Fruit fly (Drosophila melanogaster) whole organism, embryonic: Measurements from ENCODE around the gene Rab3GAP1.

Experiments used
- CG10209 ChIP-seq: fragments of 200-800 bp; sonication (Bioruptor generic); optimal IDR thresholded peaks from 3 replicates; lab custom pipeline; 2017; ENCODE audit warnings: missing biosample characterization, mild to moderate bottlenecking, missing genetic modification characterization, missing genetic modification reagents
- CG10959 ChIP-seq: fragments of 200-800 bp; sonication (Bioruptor generic); IDR thresholded peaks from 2 replicates; pipeline ENCODE4 v1.3.6; 2022; ENCODE audit warnings: missing biosample characterization, missing genetic modification characterization
- CG11696 ChIP-seq: fragments of 200-800 bp; sonication (Bioruptor generic); IDR thresholded peaks from 2 replicates; pipeline ENCODE4 v1.3.6; 2022; ENCODE audit warnings: missing biosample characterization, missing genetic modification characterization
- CG12071 ChIP-seq: fragments of 200-800 bp; sonication (Bioruptor generic); optimal IDR thresholded peaks from 3 replicates; lab custom pipeline; 2018; ENCODE audit warnings: missing biosample characterization, mild to moderate bottlenecking, missing genetic modification characterization
- CG12299 ChIP-seq: fragments of 200-800 bp; sonication (Bioruptor generic); optimal IDR thresholded peaks from 2 replicates; lab custom pipeline; 2018; ENCODE audit warnings: missing biosample characterization, mild to moderate bottlenecking, missing genetic modification characterization
- CG1233 ChIP-seq: fragments of 200-800 bp; sonication (Bioruptor generic); optimal IDR thresholded peaks from 4 replicates; lab custom pipeline; 2018; ENCODE audit warnings: missing biosample characterization, mild to moderate bottlenecking, missing genetic modification characterization
- CG12391 ChIP-seq: fragments of 200-800 bp; sonication (Bioruptor generic); optimal IDR thresholded peaks from 3 replicates; lab custom pipeline; 2018; ENCODE audit warnings: missing biosample characterization, mild to moderate bottlenecking, missing genetic modification characterization, moderate library complexity
- CG12769 ChIP-seq: fragments of 200-800 bp; sonication (Bioruptor generic); optimal IDR thresholded peaks from 2 replicates; lab custom pipeline; 2019; ENCODE audit warnings: missing biosample characterization, mild to moderate bottlenecking, missing genetic modification characterization, moderate library complexity
- CG13624 ChIP-seq: fragments of 200-800 bp; sonication (Bioruptor generic); optimal IDR thresholded peaks from 2 replicates; lab custom pipeline; 2016; ENCODE audit warnings: missing biosample characterization, missing genetic modification characterization
- CG14965 ChIP-seq: fragments of 200-800 bp; sonication (Bioruptor generic); optimal IDR thresholded peaks from 2 replicates; lab custom pipeline; 2016; ENCODE audit warnings: missing biosample characterization, missing genetic modification characterization, borderline replicate concordance
- CG1602 ChIP-seq: fragments of 200-800 bp; sonication (Bioruptor generic); optimal IDR thresholded peaks from 3 replicates; lab custom pipeline; 2016; ENCODE audit warnings: missing biosample characterization, missing genetic modification characterization
- CG17385 ChIP-seq: fragments of 200-800 bp; sonication (Bioruptor generic); optimal IDR thresholded peaks from 3 replicates; lab custom pipeline; 2018; ENCODE audit warnings: missing biosample characterization, mild to moderate bottlenecking, missing genetic modification characterization
- CG17802 ChIP-seq: fragments of 200-800 bp; sonication (Bioruptor generic); optimal IDR thresholded peaks from 2 replicates; lab custom pipeline; 2018; ENCODE audit warnings: missing biosample characterization, mild to moderate bottlenecking, missing genetic modification characterization, moderate library complexity
- CG1792 ChIP-seq: fragments of 200-800 bp; sonication (Bioruptor generic); optimal IDR thresholded peaks from 2 replicates; lab custom pipeline; 2016; ENCODE audit warnings: missing biosample characterization, missing genetic modification characterization
- CG18619 ChIP-seq: fragments of 200-800 bp; sonication (Bioruptor generic); optimal IDR thresholded peaks from 3 replicates; lab custom pipeline; 2017; ENCODE audit warnings: missing biosample characterization, mild to moderate bottlenecking, missing genetic modification characterization
- CG2875 ChIP-seq: fragments of 200-800 bp; sonication (Bioruptor generic); optimal IDR thresholded peaks from 2 replicates; lab custom pipeline; 2017; ENCODE audit warnings: missing biosample characterization, mild to moderate bottlenecking, missing genetic modification characterization, missing genetic modification reagents
- CG34376 ChIP-seq: fragments of 200-800 bp; sonication (Bioruptor generic); optimal IDR thresholded peaks from 2 replicates; lab custom pipeline; 2018; ENCODE audit warnings: missing biosample characterization, mild to moderate bottlenecking, missing genetic modification characterization
- CG4360 ChIP-seq: fragments of 200-800 bp; sonication (Bioruptor generic); IDR thresholded peaks from 2 replicates; pipeline ENCODE4 v1.3.6; 2022; ENCODE audit warnings: missing biosample characterization, missing genetic modification characterization
- CG4707 ChIP-seq: fragments of 200-800 bp; sonication (Bioruptor generic); optimal IDR thresholded peaks from 2 replicates; lab custom pipeline; 2018; ENCODE audit warnings: missing biosample characterization, mild to moderate bottlenecking, missing genetic modification characterization, moderate library complexity
- CG6765 ChIP-seq: fragments of 200-800 bp; sonication (Bioruptor generic); optimal IDR thresholded peaks from 3 replicates; lab custom pipeline; 2017; ENCODE audit warnings: missing biosample characterization, mild to moderate bottlenecking, missing genetic modification characterization
- CG7839 ChIP-seq: fragments of 200-800 bp; sonication (Bioruptor generic); optimal IDR thresholded peaks from 3 replicates; lab custom pipeline; 2018; ENCODE audit warnings: missing biosample characterization, mild to moderate bottlenecking, missing genetic modification characterization, moderate library complexity
- CG8765 ChIP-seq: fragments of 200-800 bp; sonication (Bioruptor generic); IDR thresholded peaks from 2 replicates; pipeline ENCODE4 v1.3.6; 2022; ENCODE audit warnings: missing biosample characterization, missing genetic modification characterization
- Camta ChIP-seq: fragments of 200-800 bp; sonication (Bioruptor generic); optimal IDR thresholded peaks from 2 replicates; lab custom pipeline; 2016; ENCODE audit warnings: missing biosample characterization, missing genetic modification characterization
- D19B ChIP-seq: fragments of 200-800 bp; sonication (Bioruptor generic); optimal IDR thresholded peaks from 2 replicates; lab custom pipeline; 2017; ENCODE audit warnings: missing biosample characterization, mild to moderate bottlenecking, missing genetic modification characterization
- Dip3 ChIP-seq: fragments of 200-800 bp; sonication (Bioruptor generic); optimal IDR thresholded peaks from 3 replicates; lab custom pipeline; 2016; ENCODE audit warnings: missing biosample characterization, missing genetic modification characterization
- E2f2 ChIP-seq: fragments of 200-800 bp; sonication (Bioruptor generic); IDR thresholded peaks from 2 replicates; pipeline ENCODE4 v1.3.6; 2022; ENCODE audit warnings: missing biosample characterization, missing genetic modification characterization
- Gug ChIP-seq: fragments of 200-800 bp; sonication (Bioruptor generic); IDR thresholded peaks from 4 replicates; pipeline ENCODE4 v1.3.6; 2022; ENCODE audit warnings: missing biosample characterization, missing genetic modification characterization
- H2.0 ChIP-seq: fragments of 200-800 bp; sonication (Bioruptor generic); IDR thresholded peaks from 2 replicates; pipeline ENCODE4 v1.3.6; 2022; ENCODE audit warnings: missing biosample characterization, missing genetic modification characterization
- Hey ChIP-seq: fragments of 200-800 bp; sonication (Bioruptor generic); optimal IDR thresholded peaks from 3 replicates; lab custom pipeline; 2018; ENCODE audit warnings: missing biosample characterization, mild to moderate bottlenecking, missing genetic modification characterization
- HmgZ ChIP-seq: fragments of 200-800 bp; sonication (Bioruptor generic); optimal IDR thresholded peaks from 2 replicates; lab custom pipeline; 2018; ENCODE audit warnings: missing biosample characterization, mild to moderate bottlenecking, missing genetic modification characterization
- Hr3 ChIP-seq: fragments of 200-800 bp; sonication (Bioruptor generic); optimal IDR thresholded peaks from 3 replicates; lab custom pipeline; 2016; ENCODE audit warnings: missing biosample characterization, missing genetic modification characterization
- Myb ChIP-seq: fragments of 200-800 bp; sonication (Bioruptor generic); optimal IDR thresholded peaks from 2 replicates; lab custom pipeline; 2016; ENCODE audit warnings: missing biosample characterization, missing genetic modification characterization
- Nf-YA ChIP-seq: fragments of 200-800 bp; sonication (Bioruptor generic); IDR thresholded peaks from 2 replicates; pipeline ENCODE4 v1.3.6; 2022; ENCODE audit warnings: missing biosample characterization, missing genetic modification characterization
- Nf-YC ChIP-seq: fragments of 200-800 bp; optimal IDR thresholded peaks from 3 replicates; lab custom pipeline; 2019; ENCODE audit warnings: missing biosample characterization, mild to moderate bottlenecking, missing genetic modification characterization, moderate library complexity
- Ravus ChIP-seq: fragments of 200-800 bp; sonication (Bioruptor generic); IDR thresholded peaks from 2 replicates; pipeline ENCODE4 v1.3.6; 2022; ENCODE audit warnings: missing biosample characterization, missing genetic modification characterization
- Sry-δ ChIP-seq: fragments of 200-800 bp; sonication (Bioruptor generic); optimal IDR thresholded peaks from 2 replicates; lab custom pipeline; 2016; ENCODE audit warnings: missing biosample characterization, missing genetic modification characterization
- al ChIP-seq: fragments of 200-800 bp; sonication (Bioruptor generic); IDR thresholded peaks from 2 replicates; pipeline ENCODE4 v1.3.6; 2022; ENCODE audit warnings: missing biosample characterization, missing genetic modification characterization
- bab2 ChIP-seq: fragments of 200-800 bp; sonication (Bioruptor generic); optimal IDR thresholded peaks from 2 replicates; lab custom pipeline; 2016; ENCODE audit warnings: missing biosample characterization, missing genetic modification characterization
- cad ChIP-seq: fragments of >200 bp; optimal IDR thresholded peaks from 2 replicates; lab custom pipeline; 2017; ENCODE audit warnings: missing biosample characterization, missing genetic modification characterization
- crc ChIP-seq: fragments of 200-800 bp; sonication (Bioruptor generic); optimal IDR thresholded peaks from 2 replicates; lab custom pipeline; 2016; ENCODE audit warnings: missing biosample characterization, missing genetic modification characterization
- dm ChIP-seq: fragments of 200-800 bp; sonication (Bioruptor generic); optimal IDR thresholded peaks from 3 replicates; lab custom pipeline; 2016; ENCODE audit warnings: missing biosample characterization, missing genetic modification characterization
- dmrt11E ChIP-seq: fragments of 200-800 bp; sonication (Bioruptor generic); optimal IDR thresholded peaks from 3 replicates; lab custom pipeline; 2018; ENCODE audit warnings: missing biosample characterization, mild to moderate bottlenecking, missing genetic modification characterization, moderate library complexity
- dmrt99B ChIP-seq: fragments of 200-800 bp; sonication (Bioruptor generic); optimal IDR thresholded peaks from 2 replicates; lab custom pipeline; 2018; ENCODE audit warnings: missing biosample characterization, mild to moderate bottlenecking, missing genetic modification characterization, moderate library complexity
- gem ChIP-seq: fragments of 200-800 bp; sonication (Bioruptor generic); optimal IDR thresholded peaks from 2 replicates; lab custom pipeline; 2019; ENCODE audit warnings: missing biosample characterization, mild to moderate bottlenecking, missing genetic modification characterization, moderate library complexity
- gsb ChIP-seq: fragments of 200-800 bp; sonication (Bioruptor generic); IDR thresholded peaks from 2 replicates; pipeline ENCODE4 v1.3.6; 2022; ENCODE audit warnings: missing biosample characterization, missing genetic modification characterization
- jing ChIP-seq: fragments of 200-800 bp; sonication (Bioruptor generic); optimal IDR thresholded peaks from 2 replicates; lab custom pipeline; 2018; ENCODE audit warnings: missing biosample characterization, mild to moderate bottlenecking, missing genetic modification characterization
- nerfin-2 ChIP-seq: fragments of 200-800 bp; sonication (Bioruptor generic); IDR thresholded peaks from 2 replicates; pipeline ENCODE4 v1.3.6; 2022; ENCODE audit warnings: missing biosample characterization, missing genetic modification characterization; ENCODE audit not compliant: partially characterized antibody
- pb ChIP-seq: fragments of 200-800 bp; sonication (Bioruptor generic); optimal IDR thresholded peaks from 3 replicates; lab custom pipeline; 2016; ENCODE audit warnings: missing biosample characterization, missing genetic modification characterization
- repo ChIP-seq: fragments of 200-800 bp; sonication (Bioruptor generic); optimal IDR thresholded peaks from 2 replicates; lab custom pipeline; 2016; ENCODE audit warnings: missing biosample characterization, missing genetic modification characterization
- sc ChIP-seq, 3 experiments: fragments of >200 bp in 2 of 3; fragments of 200-800 bp in 1 of 3; sonication (Bioruptor generic) in 1 of 3; optimal IDR thresholded peaks; 2 replicates in 2 of 3; 3 replicates in 1 of 3; lab custom pipeline; 2017; ENCODE audit warnings: mild to moderate bottlenecking in 1 of 3, missing biosample characterization in 1 of 3, missing genetic modification characterization in 1 of 3, missing genetic modification reagents in 1 of 3
- sima ChIP-seq: fragments of 200-800 bp; sonication (Bioruptor generic); optimal IDR thresholded peaks from 2 replicates; lab custom pipeline; 2016; ENCODE audit warnings: missing biosample characterization, missing genetic modification characterization

The Rab3GAP1 gene

DNA sequence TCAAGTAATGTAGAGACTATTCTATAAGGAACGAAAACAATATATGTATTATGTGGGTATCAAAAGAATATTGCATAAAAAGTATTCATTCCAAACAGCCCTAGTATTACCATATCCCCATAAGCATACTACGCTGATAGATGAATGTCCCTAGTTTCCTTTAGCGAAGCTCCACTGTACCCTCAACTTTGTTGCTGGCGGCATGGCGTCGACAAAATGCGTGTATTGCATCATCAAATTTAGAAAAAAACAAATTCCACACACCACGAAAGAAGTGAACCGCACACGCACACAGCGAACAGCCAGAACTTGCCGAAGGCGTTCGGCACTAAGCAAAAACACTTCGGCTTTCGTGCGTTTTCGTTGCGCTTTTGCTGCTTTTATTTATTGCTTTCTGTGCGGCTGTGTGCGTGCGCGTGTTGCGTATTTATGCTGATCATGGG, 21.8 kb upstream of the Rab3GAP1 start (continued):
- TF ChIP-seq H2.0 (GFP tag; lab: Robert Waterston, UW) (peak; percentile 98), CG17802 (peak; percentile 50), CG11696 (peak; percentile 95), gsb (GFP tag; lab: Robert Waterston, UW) (peak; percentile 98), Camta (GFP tag; lab: Kevin White, UChicago) (peak; percentile 98), CG17385 (GFP tag; lab: Kevin White, UChicago) (peak; percentile 87), CG4360 (GFP tag; lab: Robert Waterston, UW) (peak; percentile 66), Nf-YA (GFP tag; lab: Robert Waterston, UW) (peak; percentile 96), HmgZ (tag; lab: Kevin White, UChicago) (peak; percentile 98), Myb (GFP tag; lab: Kevin White, UChicago) (peak; percentile 90), CG18619 (GFP tag; lab: Kevin White, UChicago) (peak; percentile 96), al (peak; percentile 96), CG10959 (GFP tag; lab: Robert Waterston, UW) (peak; percentile 75), pb (GFP tag; lab: Kevin White, UChicago) (peak; percentile 96), CG34376 (GFP tag; lab: Kevin White, UChicago) (peak; percentile 93), CG12769 (tag; lab: Kevin White, UChicago) (peak; percentile 97), CG8765 (peak; percentile 86), D19B (GFP tag; lab: Kevin White, UChicago) (peak; percentile 78), dmrt11E (tag; lab: Kevin White, UChicago) (no peak), sc (optimal IDR thresholded peaks at IDR 0.05; lab: Kevin White, UChicago) (no peak), sc (GFP tag; optimal IDR thresholded peaks at IDR 0.05; lab: Kevin White, UChicago) (no peak), CG6765 (GFP tag; lab: Kevin White, UChicago) (peak; percentile 83), CG1233 (GFP tag; lab: Kevin White, UChicago) (peak; percentile 79), Dip3 (GFP tag; lab: Kevin White, UChicago) (peak; percentile 96), Nf-YC (tag; lab: Kevin White, UChicago) (peak; percentile 86), nerfin-2 (no peak), CG1602 (GFP tag; lab: Kevin White, UChicago) (peak; percentile 80), CG14965 (peak; percentile 80), CG4707 (GFP tag; lab: Kevin White, UChicago) (peak; percentile 6), CG2875 (GFP tag; lab: Kevin White, UChicago) (peak; percentile 56), CG12299 (tag; lab: Kevin White, UChicago) (peak; percentile 89), CG12391 (peak; percentile 83), Ravus (GFP tag; lab: Robert Waterston, UW) (peak; percentile 97), E2f2 (GFP tag; lab: Robert Waterston, UW) (peak; percentile 86), Hr3 (GFP tag; lab: Kevin White, UChicago) (peak; percentile 83), crc (GFP tag; lab: Kevin White, UChicago) (peak; percentile 98), CG10209 (peak; percentile 94), CG13624 (GFP tag; lab: Kevin White, UChicago) (peak; percentile 99), dmrt99B (peak; percentile 98), cad (no peak), Sry-δ (GFP tag; lab: Kevin White, UChicago) (peak; percentile 75), gem (tag; lab: Kevin White, UChicago) (peak; percentile 92), repo (GFP tag; lab: Kevin White, UChicago) (peak; percentile 94), CG1792 (peak; percentile 95), Hey (tag; lab: Kevin White, UChicago) (peak; percentile 81), CG7839 (tag; lab: Kevin White, UChicago) (peak; percentile 98), dm (GFP tag; lab: Kevin White, UChicago) (peak; percentile 91), Gug (GFP tag; lab: Robert Waterston, UW) (peak; percentile 96), jing (GFP tag; lab: Kevin White, UChicago) (peak; percentile 89), bab2 (GFP tag; lab: Kevin White, UChicago) (peak; percentile 97), sima (GFP tag; lab: Kevin White, UChicago) (peak; percentile 90), CG12071 (GFP tag; lab: Kevin White, UChicago) (peak; percentile 90)
